Worm (Caenorhabditis elegans): ENCODE data around the gene sdz-32.

sdz-32 gene

ce11 chrII:3518961-3519544 lies 45.2 kb downstream of the sdz-32 start, which contains the start of gene clec-126 (continued):
- peak; percentile 88 for TF ChIP-seq rpc-1 (optimal IDR thresholded peaks at IDR 0.05)
- peak; percentile 89 for TF ChIP-seq rpc-1 (tag; optimal IDR thresholded peaks at IDR 0.05)
- 0 out of 2 replicates have a peak, but pooled peaks have one; percentile 47 for TF ChIP-seq hmg-20 (GFP tag; IDR thresholded peaks at IDR 0.05)
- TF ChIP-seq bed-2 (GFP tag; IDR thresholded peaks at IDR 0.05), result no peak
- TF ChIP-seq hmg-1.2 (GFP tag; IDR thresholded peaks at IDR 0.05), result peak; percentile 77
- TF ChIP-seq hlh-26 (GFP tag; conservative IDR thresholded peaks at IDR 0.05), result no peak
- 0 out of 2 replicates have a peak, but pooled peaks have one; percentile 16 for TF ChIP-seq C17E4.6 (GFP tag; IDR thresholded peaks at IDR 0.05)
- no peak for TF ChIP-seq F39B2.1 (GFP tag; IDR thresholded peaks at IDR 0.05)
- no peak for TF ChIP-seq unc-62 (GFP tag; optimal IDR thresholded peaks at IDR 0.05)
- no peak for TF ChIP-seq ceh-58 (GFP tag; IDR thresholded peaks at IDR 0.05)
- TF ChIP-seq rcor-1 (GFP tag; IDR thresholded peaks at IDR 0.05), result peak; percentile 59; the same call in 1 of the 2 replicates
- peak; percentile 54 for TF ChIP-seq F57A8.1 (GFP tag; optimal IDR thresholded peaks at IDR 0.05)
- no peak for TF ChIP-seq cebp-1 (GFP tag; IDR thresholded peaks at IDR 0.05)
- TF ChIP-seq cebp-1 (tag; optimal IDR thresholded peaks at IDR 0.05), result peak; percentile 77
- peak; percentile 50; the same call in 1 of the 2 replicates for TF ChIP-seq C06A6.2 (GFP tag; conservative IDR thresholded peaks at IDR 0.05)
- peak; percentile 73 for TF ChIP-seq gei-17 (GFP tag; optimal IDR thresholded peaks at IDR 0.05)
- TF ChIP-seq ztf-6 (GFP tag; IDR thresholded peaks at IDR 0.05), result peak; percentile 80
- TF ChIP-seq madf-3 (GFP tag; IDR thresholded peaks at IDR 0.05), result peak; percentile 16; the same call in 1 of the 2 replicates
- TF ChIP-seq pbrm-1 (GFP tag; IDR thresholded peaks at IDR 0.05), result peak; percentile 79
- TF ChIP-seq aptf-3 (GFP tag; IDR thresholded peaks at IDR 0.05), result no peak
- TF ChIP-seq lin-40 (tag; optimal IDR thresholded peaks at IDR 0.05), result peak; percentile 94
- peak; percentile 66 to 75 for TF ChIP-seq rec-8 (tag; optimal IDR thresholded peaks at IDR 0.05)
- TF ChIP-seq snpc-1.3 (tag; optimal IDR thresholded peaks at IDR 0.05; ENCODE audit: insufficient read depth), result peak; percentile 80
- TF ChIP-seq madf-8 (GFP tag; conservative IDR thresholded peaks at IDR 0.05), result 0 out of 2 replicates have a peak, but pooled peaks have one; percentile 11
- peak; percentile 46 for TF ChIP-seq zim-3 (tag; optimal IDR thresholded peaks at IDR 0.05)
- peak; percentile 87 for TF ChIP-seq him-1 (tag; optimal IDR thresholded peaks at IDR 0.05)
- peak; percentile 75 for TF ChIP-seq snpc-4 (GFP tag; optimal IDR thresholded peaks at IDR 0.05)
- TF ChIP-seq snpc-4 (tag; optimal IDR thresholded peaks at IDR 0.05), result peak; percentile 50 to 85 (median 82)
- peak; percentile 45 for TF ChIP-seq ceh-27 (GFP tag; optimal IDR thresholded peaks at IDR 0.05)
- TF ChIP-seq F33H1.4 (GFP tag; IDR thresholded peaks at IDR 0.05), result peak; percentile 42
- peak; percentile 11 for TF ChIP-seq pha-4 (tag; optimal IDR thresholded peaks at IDR 0.05)
- peak; percentile 12 for TF ChIP-seq efl-1 (GFP tag; optimal IDR thresholded peaks at IDR 0.05)
- TF ChIP-seq lag-1 (GFP tag; IDR thresholded peaks at IDR 0.05), result no peak
- peak; percentile 73 for TF ChIP-seq egl-44 (GFP tag; IDR thresholded peaks at IDR 0.05)
- no peak for TF ChIP-seq ceh-40 (GFP tag; IDR thresholded peaks at IDR 0.05)
- TF ChIP-seq F22D6.2 (tag; optimal IDR thresholded peaks at IDR 0.05), result peak; percentile 72
- peak; percentile 92 for TF ChIP-seq tbp1 (GFP tag; optimal IDR thresholded peaks at IDR 0.05)
- peak; percentile 84 for TF ChIP-seq B0035.1 (tag; optimal IDR thresholded peaks at IDR 0.05)
- TF ChIP-seq nfya-2 (GFP tag; IDR thresholded peaks at IDR 0.05), result no peak
- TF ChIP-seq nhr-179 (tag; optimal IDR thresholded peaks at IDR 0.05), result peak; percentile 53
- TF ChIP-seq atf-7 (tag; optimal IDR thresholded peaks at IDR 0.05), result peak; percentile 93
- peak; percentile 50 for TF ChIP-seq ccch-3 (GFP tag; optimal IDR thresholded peaks at IDR 0.05)
- TF ChIP-seq unc-130 (GFP tag; optimal IDR thresholded peaks at IDR 0.05), result peak; percentile 80
- no peak for TF ChIP-seq F57C9.4 (tag; optimal IDR thresholded peaks at IDR 0.05)
- peak; percentile 93 for TF ChIP-seq ztf-26 (tag; optimal IDR thresholded peaks at IDR 0.05)
- peak; percentile 73 for TF ChIP-seq snpc-1.1 (tag; optimal IDR thresholded peaks at IDR 0.05; ENCODE audit: insufficient read depth)
- no peak for TF ChIP-seq ztf-3 (GFP tag; optimal IDR thresholded peaks at IDR 0.05)
- no peak for TF ChIP-seq egl-18 (GFP tag; IDR thresholded peaks at IDR 0.05)
